Fruit fly (Drosophila melanogaster) whole organism, wandering third instar larva: ENCODE results near the gene CG4592.

Experiments used
- Abd-B ChIP-seq: fragments of >200 bp; optimal IDR thresholded peaks from 2 replicates; lab custom pipeline; 2017; ENCODE audit warnings: missing biosample characterization, missing genetic modification characterization
- CG32264 ChIP-seq: fragments of 200-800 bp; sonication (Bioruptor generic); optimal IDR thresholded peaks from 2 replicates; lab custom pipeline; 2016; ENCODE audit warnings: missing biosample characterization, missing genetic modification characterization
- CG9705 ChIP-seq: fragments of 200-800 bp; sonication (Bioruptor generic); optimal IDR thresholded peaks from 2 replicates; lab custom pipeline; 2018; ENCODE audit warnings: missing biosample characterization, mild to moderate bottlenecking, missing genetic modification characterization
- Dfd ChIP-seq: fragments of >200 bp; optimal IDR thresholded peaks from 2 replicates; lab custom pipeline; 2017; ENCODE audit warnings: missing biosample characterization, missing genetic modification characterization
- Dif ChIP-seq: fragments of 200-275, 200-300 bp; sonication (Bioruptor generic); optimal IDR thresholded peaks from 2 replicates; lab custom pipeline; 2018; ENCODE audit warnings: missing biosample characterization, missing genetic modification characterization; ENCODE audit not compliant: partially characterized antibody
- GATAd ChIP-seq: sonication (Bioruptor generic); optimal IDR thresholded peaks from 2 replicates; lab custom pipeline; 2016; ENCODE audit warnings: missing biosample characterization, missing genetic modification characterization
- HLH106 ChIP-seq: fragments of 200-800 bp; optimal IDR thresholded peaks from 3 replicates; lab custom pipeline; 2019; ENCODE audit warnings: missing biosample characterization, mild to moderate bottlenecking, missing genetic modification characterization, moderate library complexity
- Hnf4 ChIP-seq: fragments of 200-800 bp; sonication (Bioruptor generic); optimal IDR thresholded peaks from 2 replicates; lab custom pipeline; 2016; ENCODE audit warnings: missing biosample characterization, mild to moderate bottlenecking, missing genetic modification characterization
- Hr78 ChIP-seq: fragments of >200 bp; optimal IDR thresholded peaks from 2 replicates; lab custom pipeline; 2017; ENCODE audit warnings: missing biosample characterization, missing genetic modification characterization
- Hr83 ChIP-seq: fragments of 200-300 bp; sonication (Bioruptor generic); optimal IDR thresholded peaks from 2 replicates; lab custom pipeline; 2016; ENCODE audit warnings: missing biosample characterization, mild to moderate bottlenecking, missing genetic modification characterization, moderate library complexity; ENCODE audit not compliant: poor library complexity, severe bottlenecking
- Jra ChIP-seq: sonication (Bioruptor generic); optimal IDR thresholded peaks from 2 replicates; lab custom pipeline; 2016; ENCODE audit warnings: missing biosample characterization, missing genetic modification characterization
- Mio ChIP-seq: sonication (Bioruptor generic); optimal IDR thresholded peaks from 2 replicates; lab custom pipeline; 2016; ENCODE audit warnings: missing biosample characterization, missing genetic modification characterization
- Myc ChIP-seq: fragments of >200 bp; optimal IDR thresholded peaks from 2 replicates; lab custom pipeline; 2017
- N ChIP-seq: fragments of >200 bp; optimal IDR thresholded peaks from 2 replicates; lab custom pipeline; 2018; ENCODE audit warnings: missing biosample characterization, missing external identifiers, missing genetic modification characterization
- Rel ChIP-seq, 2 experiments: fragments of 200-800 bp; sonication (Bioruptor generic) in 1 of 2; optimal IDR thresholded peaks; 2 replicates in 1 of 2; 3 replicates in 1 of 2; lab custom pipeline; 2016 to 2019; ENCODE audit warnings: mild to moderate bottlenecking in 2 of 2, missing biosample characterization in 2 of 2, missing genetic modification characterization in 2 of 2, moderate library complexity in 1 of 2
- Sp1 ChIP-seq: fragments of 200-800 bp; sonication (Bioruptor generic); optimal IDR thresholded peaks from 3 replicates; lab custom pipeline; 2019; ENCODE audit warnings: missing biosample characterization, mild to moderate bottlenecking, missing genetic modification characterization, moderate library complexity
- Vsx2 ChIP-seq: fragments of 200-300, 225-300 bp; sonication (Bioruptor generic); optimal IDR thresholded peaks from 2 replicates; lab custom pipeline; 2018; ENCODE audit warnings: missing biosample characterization, missing genetic modification characterization; ENCODE audit not compliant: partially characterized antibody
- br ChIP-seq: fragments of 200-800 bp; sonication (Bioruptor generic); optimal IDR thresholded peaks from 2 replicates; lab custom pipeline; 2016; ENCODE audit warnings: missing biosample characterization, missing genetic modification characterization
- dl ChIP-seq, 2 experiments: fragments of 175-275, 200-275 bp in 1 of 2; fragments of 200-275 bp in 1 of 2; sonication (Bioruptor generic); optimal IDR thresholded peaks; lab custom pipeline; 2018; ENCODE audit warnings: mild to moderate bottlenecking in 2 of 2, missing biosample characterization in 2 of 2, missing genetic modification characterization in 2 of 2, moderate library complexity in 2 of 2; ENCODE audit not compliant: partially characterized antibody in 2 of 2, insufficient read depth in 1 of 2
- ey ChIP-seq: fragments of 200-800 bp; sonication (Bioruptor generic); optimal IDR thresholded peaks from 2 replicates; lab custom pipeline; 2016; ENCODE audit warnings: missing biosample characterization, missing genetic modification characterization
- foxo ChIP-seq, 2 experiments: fragments of 200-800 bp; sonication (Bioruptor generic); optimal IDR thresholded peaks; 2 replicates in 1 of 2; 3 replicates in 1 of 2; lab custom pipeline; 2016 to 2017; ENCODE audit warnings: missing biosample characterization in 2 of 2, missing genetic modification characterization in 2 of 2
- fru ChIP-seq: fragments of 200-800 bp; sonication (Bioruptor generic); optimal IDR thresholded peaks from 3 replicates; lab custom pipeline; 2016; ENCODE audit warnings: missing biosample characterization, mild to moderate bottlenecking, missing genetic modification characterization
- h ChIP-seq: fragments of 200-800 bp; sonication (Bioruptor generic); optimal IDR thresholded peaks from 3 replicates; lab custom pipeline; 2016; ENCODE audit warnings: missing biosample characterization, mild to moderate bottlenecking, missing genetic modification characterization
- lola ChIP-seq: fragments of >200 bp; optimal IDR thresholded peaks from 2 replicates; lab custom pipeline; 2017; ENCODE audit warnings: missing biosample characterization, missing genetic modification characterization
- pan ChIP-seq: fragments of >200 bp; optimal IDR thresholded peaks from 2 replicates; lab custom pipeline; 2017
- psq ChIP-seq: fragments of 200-800 bp; sonication (Bioruptor generic); optimal IDR thresholded peaks from 3 replicates; lab custom pipeline; 2017; ENCODE audit warnings: missing biosample characterization, mild to moderate bottlenecking, missing genetic modification characterization, moderate library complexity
- rgr ChIP-seq: fragments of 200-800 bp; sonication (Bioruptor generic); optimal IDR thresholded peaks from 3 replicates; lab custom pipeline; 2016; ENCODE audit warnings: missing biosample characterization, mild to moderate bottlenecking, missing genetic modification characterization
- sv ChIP-seq: fragments of 200-800 bp; sonication (Bioruptor generic); optimal IDR thresholded peaks from 3 replicates; lab custom pipeline; 2016; ENCODE audit warnings: missing biosample characterization, missing genetic modification characterization
- tai ChIP-seq: sonication (Bioruptor generic); optimal IDR thresholded peaks from 2 replicates; lab custom pipeline; 2016; ENCODE audit warnings: missing biosample characterization, missing genetic modification characterization

Gene CG4592

dm6 chr2L:9903028-9903427, 18.4 kb upstream of the CG4592 start, which contains the start of gene Muc30E:
TSS of gene Muc30E (minus strand) at chr2L:9903128.
- TF ChIP-seq GATAd (GFP tag; lab: Kevin White, UChicago) (no peak), Vsx2 (GFP tag; lab: Kevin White, UChicago) (no peak), Rel (GFP tag; optimal IDR thresholded peaks at IDR 0.05; lab: Kevin White, UChicago) (no peak), Rel (tag; optimal IDR thresholded peaks at IDR 0.05; lab: Kevin White, UChicago) (no peak), Dif (GFP tag; lab: Kevin White, UChicago) (no peak), Abd-B (no peak)

- TF ChIP-seq Dif (GFP tag; lab: Kevin White, UChicago) = no peak
- TF ChIP-seq pan (lab: Kevin White, UChicago) = no peak
- TF ChIP-seq Rel (GFP tag; optimal IDR thresholded peaks at IDR 0.05; lab: Kevin White, UChicago) = no peak
- no peak for TF ChIP-seq Rel (tag; optimal IDR thresholded peaks at IDR 0.05; lab: Kevin White, UChicago)
- TF ChIP-seq rgr (GFP tag; lab: Kevin White, UChicago) = no peak
- TF ChIP-seq h = no peak
- TF ChIP-seq HLH106 = no peak
- TF ChIP-seq tai (GFP tag; lab: Kevin White, UChicago) = no peak
- TF ChIP-seq Abd-B = no peak
- no peak for TF ChIP-seq lola (GFP tag; lab: Kevin White, UChicago)
- TF ChIP-seq CG32264 (GFP tag; lab: Kevin White, UChicago) = no peak
- TF ChIP-seq psq (GFP tag; lab: Kevin White, UChicago) = no peak
- TF ChIP-seq Mio = no peak
- no peak for TF ChIP-seq sv
- TF ChIP-seq Dfd = no peak
These were observed 14.8 kb upstream of the CG4592 start for dm6 chr2L:9906641-9907040.

- no peak for TF ChIP-seq rgr (GFP tag; lab: Kevin White, UChicago)
- TF ChIP-seq Hr83 (GFP tag; lab: Kevin White, UChicago) = no peak
- TF ChIP-seq lola (GFP tag; lab: Kevin White, UChicago) = no peak
- peak; percentile 23 for TF ChIP-seq Jra (GFP tag; lab: Kevin White, UChicago)
- no peak for TF ChIP-seq HLH106
- TF ChIP-seq N (GFP tag; lab: Kevin White, UChicago) = peak; percentile 24
- no peak for TF ChIP-seq Hr78 (GFP tag; lab: Kevin White, UChicago)
- TF ChIP-seq psq (GFP tag; lab: Kevin White, UChicago) = peak; percentile 61
- TF ChIP-seq br = no peak
- TF ChIP-seq CG9705 (GFP tag; lab: Kevin White, UChicago) = no peak
These were observed 13.8 kb upstream of the CG4592 start for dm6 chr2L:9907320-9908256.

dm6 chr2L:9908468-9908967, 12.9 kb upstream of the CG4592 start, which contains the start of gene CG13124:
TSS of gene CG13124 (minus strand) at chr2L:9908633.
- TF ChIP-seq Jra (GFP tag; lab: Kevin White, UChicago) (no peak), foxo (GFP tag; optimal IDR thresholded peaks at IDR 0.05; lab: Kevin White, UChicago) (peak in 1 of 2 experiments; percentile 6), h (peak; percentile 27), dl (GFP tag; optimal IDR thresholded peaks at IDR 0.05; lab: Kevin White, UChicago; ENCODE audit: insufficient read depth in 1 of 2, partially characterized antibody in 2 of 2) (peak; percentile 41 to 59), Dif (GFP tag; lab: Kevin White, UChicago) (peak; percentile 82), Mio (no peak), Dfd (no peak), Myc (no peak)

dm6 chr2L:9911783-9912182, 9.7 kb upstream of the CG4592 start:
- TF ChIP-seq Hnf4 (GFP tag; lab: Kevin White, UChicago) (peak; percentile 2), GATAd (GFP tag; lab: Kevin White, UChicago) (no peak), HLH106 (peak; percentile 26), foxo (GFP tag; optimal IDR thresholded peaks at IDR 0.05; lab: Kevin White, UChicago) (peak in 1 of 2 experiments; percentile 28), CG32264 (GFP tag; lab: Kevin White, UChicago) (no peak), fru (peak; percentile 20), Rel (GFP tag; optimal IDR thresholded peaks at IDR 0.05; lab: Kevin White, UChicago) (no peak), Rel (tag; optimal IDR thresholded peaks at IDR 0.05; lab: Kevin White, UChicago) (peak; percentile 87), ey (GFP tag; lab: Kevin White, UChicago) (peak; percentile 7), h (peak; percentile 31), Sp1 (GFP tag; lab: Kevin White, UChicago) (peak; percentile 9)
